Fruit fly (Drosophila melanogaster): ENCODE data around the gene CG7271.

CG7271 gene

dm6 chr3L:18620988-18621734 lies 32.6 kb downstream of the CG7271 start (continued):
- 0 out of 2 replicates have a peak, but pooled peaks have one; percentile 37 for TF ChIP-seq CG11247 (GFP tag; IDR thresholded peaks at IDR 0.05)
- no peak for TF ChIP-seq CG6813 (GFP tag; optimal IDR thresholded peaks at IDR 0.05)
- TF ChIP-seq pzg (GFP tag; optimal IDR thresholded peaks at IDR 0.05), result peak; percentile 26
- TF ChIP-seq CG4424 (GFP tag; optimal IDR thresholded peaks at IDR 0.05), result peak; percentile 28
- TF ChIP-seq Elba2 (GFP tag; optimal IDR thresholded peaks at IDR 0.05), result no peak
- peak; percentile 45 for TF ChIP-seq vfl (GFP tag; optimal IDR thresholded peaks at IDR 0.05)
- no peak for TF ChIP-seq sima (GFP tag; optimal IDR thresholded peaks at IDR 0.05)
- peak; percentile 59 for TF ChIP-seq D19A (tag; optimal IDR thresholded peaks at IDR 0.05)
- no peak for TF ChIP-seq Sin3A (optimal IDR thresholded peaks at IDR 0.05)
- no peak for TF ChIP-seq sc (optimal IDR thresholded peaks at IDR 0.05)
- TF ChIP-seq sc (GFP tag; optimal IDR thresholded peaks at IDR 0.05), result peak; percentile 3
- TF ChIP-seq peb (GFP tag; IDR thresholded peaks at IDR 0.05), result no peak
- no peak for TF ChIP-seq Hmx (GFP tag; optimal IDR thresholded peaks at IDR 0.05)
- peak; percentile 16 for TF ChIP-seq tup (GFP tag; optimal IDR thresholded peaks at IDR 0.05)
- peak; percentile 80 for TF ChIP-seq chm (GFP tag; IDR thresholded peaks at IDR 0.05)
- TF ChIP-seq Vsx1 (GFP tag; optimal IDR thresholded peaks at IDR 0.05), result no peak
- TF ChIP-seq YL-1 (GFP tag; optimal IDR thresholded peaks at IDR 0.05), result no peak
- peak; percentile 91 for TF ChIP-seq Sry-β (GFP tag; optimal IDR thresholded peaks at IDR 0.05)
- peak; percentile 46 for TF ChIP-seq CrebB (tag; optimal IDR thresholded peaks at IDR 0.05)
- TF ChIP-seq Gug (GFP tag; IDR thresholded peaks at IDR 0.05), result no peak
- TF ChIP-seq CG9215 (GFP tag; IDR thresholded peaks at IDR 0.05), result no peak
- no peak for TF ChIP-seq eve (GFP tag; optimal IDR thresholded peaks at IDR 0.05)
- TF ChIP-seq CG11696 (GFP tag; IDR thresholded peaks at IDR 0.05), result no peak
- no peak for TF ChIP-seq CG11093 (GFP tag; IDR thresholded peaks at IDR 0.05)
- TF ChIP-seq lab (GFP tag; optimal IDR thresholded peaks at IDR 0.05), result peak; percentile 46
- TF ChIP-seq Spps (tag; optimal IDR thresholded peaks at IDR 0.05), result peak; percentile 28
- no peak for TF ChIP-seq CG31388 (GFP tag; optimal IDR thresholded peaks at IDR 0.05)
- peak; percentile 39 for TF ChIP-seq Sox100B (GFP tag; optimal IDR thresholded peaks at IDR 0.05)
- TF ChIP-seq CG5180 (GFP tag; optimal IDR thresholded peaks at IDR 0.05), result no peak
- TF ChIP-seq Deaf1 (tag; optimal IDR thresholded peaks at IDR 0.05), result no peak
- peak; percentile 46 for TF ChIP-seq CG9727 (GFP tag; optimal IDR thresholded peaks at IDR 0.05)
- no peak for TF ChIP-seq CG1647 (GFP tag; optimal IDR thresholded peaks at IDR 0.05)
- TF ChIP-seq CG12219 (GFP tag; optimal IDR thresholded peaks at IDR 0.05), result no peak
- TF ChIP-seq BEAF-32 (GFP tag; optimal IDR thresholded peaks at IDR 0.05), result peak; percentile 76
- peak; percentile 6 for TF ChIP-seq Dad (GFP tag; optimal IDR thresholded peaks at IDR 0.05)
- TF ChIP-seq tap (tag; optimal IDR thresholded peaks at IDR 0.05), result peak; percentile 47
- TF ChIP-seq CG6272 (GFP tag; IDR thresholded peaks at IDR 0.05), result no peak
- peak; percentile 14 for TF ChIP-seq Ets97D (GFP tag; optimal IDR thresholded peaks at IDR 0.05)
- peak; percentile 54 for TF ChIP-seq pho (GFP tag; optimal IDR thresholded peaks at IDR 0.05)
- TF ChIP-seq CG9817 (tag; optimal IDR thresholded peaks at IDR 0.05), result no peak
- TF ChIP-seq Optix (GFP tag; IDR thresholded peaks at IDR 0.05), result no peak
- TF ChIP-seq CG9797 (GFP tag; optimal IDR thresholded peaks at IDR 0.05), result no peak
- peak in 1 of 2 experiments; percentile 19 for TF ChIP-seq tll (GFP tag; optimal IDR thresholded peaks at IDR 0.05)
- peak; percentile 61 for TF ChIP-seq Meics (GFP tag; optimal IDR thresholded peaks at IDR 0.05)
- peak; percentile 38 for TF ChIP-seq CG10209 (GFP tag; optimal IDR thresholded peaks at IDR 0.05)
- TF ChIP-seq E2f2 (GFP tag; IDR thresholded peaks at IDR 0.05), result peak; percentile 42; the same call in 1 of the 2 replicates
- TF ChIP-seq CG14710 (tag; optimal IDR thresholded peaks at IDR 0.05), result peak; percentile 47
- TF ChIP-seq CG18262 (tag; optimal IDR thresholded peaks at IDR 0.05), result peak; percentile 69
- no peak for TF ChIP-seq hb (GFP tag; IDR thresholded peaks at IDR 0.05; ENCODE audit: partially characterized antibody)
- peak; percentile 95 for TF ChIP-seq CG31365 (tag; optimal IDR thresholded peaks at IDR 0.05)
